Worm (Caenorhabditis elegans) whole organism, L2 larva: Measurements from ENCODE around the gene ZC204.6.

Source experiments
- R02D3.7 ChIP-seq: fragments of 150-350 bp; optimal IDR thresholded peaks from 2 replicates; lab custom pipeline; 2014; ENCODE audit warnings: missing biosample characterization, missing genetic modification characterization
- mbf-1 ChIP-seq: sonication (generic microtip); optimal IDR thresholded peaks from 2 replicates; lab custom pipeline; 2017; ENCODE audit warnings: missing biosample characterization, missing genetic modification characterization
- nhr-12 ChIP-seq: fragments of 150-350 bp; optimal IDR thresholded peaks from 2 replicates; lab custom pipeline; 2014; ENCODE audit warnings: missing biosample characterization, missing genetic modification characterization
- nhr-237 ChIP-seq: fragments of 150-350 bp; optimal IDR thresholded peaks from 2 replicates; lab custom pipeline; 2014; ENCODE audit warnings: missing biosample characterization, missing genetic modification characterization
- snpc-4 ChIP-seq: fragments of 150-350 bp; optimal IDR thresholded peaks from 2 replicates; lab custom pipeline; 2014; ENCODE audit warnings: missing biosample characterization, missing genetic modification characterization
- zag-1 ChIP-seq: fragments of 150-350 bp; optimal IDR thresholded peaks from 2 replicates; lab custom pipeline; 2014; ENCODE audit warnings: missing biosample characterization, missing genetic modification characterization
- ztf-4 ChIP-seq: fragments of 150-350 bp; optimal IDR thresholded peaks from 2 replicates; lab custom pipeline; 2014; ENCODE audit warnings: missing biosample characterization, missing genetic modification characterization

ce11 chrII:1663516-1663915, 18.9 kb upstream of the ZC204.6 start, which contains the start of gene duxl-1:
- TF ChIP-seq mbf-1 (no peak), zag-1 (tag; lab: Kevin White, UChicago) (no peak), ztf-4 (tag; lab: Kevin White, UChicago) (no peak), snpc-4 (no peak), nhr-237 (no peak), nhr-12 (no peak), R02D3.7 (tag; lab: Kevin White, UChicago) (no peak)
